Fruit fly (Drosophila melanogaster) S2 (cell line): ENCODE results near the gene CG2278.

ENCODE experiments used
- CG8478 ChIP-seq: fragments of >200 bp; optimal IDR thresholded peaks from 2 replicates; lab custom pipeline; 2018
- CTCF ChIP-seq, 2 experiments: fragments of >200 bp; optimal IDR thresholded peaks; 2 replicates each; lab custom pipeline; 2018

DNA sequence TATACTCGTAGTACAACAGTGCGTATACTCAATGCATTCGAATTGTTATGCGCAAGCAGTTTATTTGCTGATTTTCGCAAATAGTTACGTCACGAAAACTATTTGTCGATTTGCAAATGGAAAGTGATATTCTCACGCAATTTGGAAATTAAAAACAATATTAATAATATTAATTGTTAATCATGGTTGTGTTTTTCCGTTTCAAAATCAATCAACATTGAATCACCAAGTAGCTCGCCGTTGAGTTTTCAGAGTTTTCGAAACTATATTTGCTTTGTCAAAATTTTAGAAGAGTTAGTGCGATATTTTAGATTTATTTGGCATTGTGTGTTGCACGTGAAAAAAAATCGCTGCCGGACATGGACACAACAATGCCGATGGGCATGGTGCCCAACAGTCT is 10.3 kb downstream of the CG2278 start, which contains the start of gene CG15337:
- no peak for TF ChIP-seq CG8478
- TF ChIP-seq CTCF (optimal IDR thresholded peaks at IDR 0.05; lab: Kevin White, UChicago), result no peak
